4 fruit fly cellular contexts compared by ENCODE assay signal in the genomic region with DNA sequence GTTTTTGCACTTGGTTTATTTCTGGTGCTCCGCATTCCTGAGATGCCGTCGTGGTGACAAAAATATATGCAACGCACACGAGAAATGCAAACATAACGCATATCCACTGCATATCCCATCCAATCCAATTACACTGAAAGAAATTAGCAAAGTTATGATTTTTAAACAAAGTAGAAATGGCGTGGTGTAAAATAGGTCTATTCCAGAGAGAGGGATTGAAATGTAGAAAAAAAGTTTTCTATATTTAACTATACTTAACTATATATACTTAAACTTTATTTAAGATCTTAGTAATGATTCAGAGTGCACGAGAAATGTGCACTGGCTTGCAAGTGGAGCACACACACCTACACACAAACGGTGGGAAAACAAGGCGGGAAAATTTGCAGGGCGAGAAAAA.
A peak's percentile ranks its signal among the peaks of the same experiment; 100 is the strongest.
TF ChIP-seq lines count a peak whose summit lies in the region.

No protein-coding gene starts in this region.

- no peak for TF ChIP-seq CTCF in whole organism, embryonic (GFP tag; optimal IDR thresholded peaks at IDR 0.05; lab: Kevin White, UChicago)

TF ChIP-seq in whole organism, adult, 20 proteins besides CTCF, POLR2A, EP300 and RAD21:
- TF ChIP-seq tj (GFP tag; optimal IDR thresholded peaks at IDR 0.05; lab: Kevin White, UChicago) (no peak), bab1 (GFP tag; optimal IDR thresholded peaks at IDR 0.05; lab: Kevin White, UChicago) (peak; percentile 30), kay (GFP tag; lab: Kevin White, UChicago; ENCODE audit: borderline replicate concordance) (peak; percentile 6), Mnt (GFP tag; optimal IDR thresholded peaks at IDR 0.05; lab: Kevin White, UChicago) (no peak), CG5204 (GFP tag; optimal IDR thresholded peaks at IDR 0.05; lab: Kevin White, UChicago) (no peak), Crg-1 (GFP tag; optimal IDR thresholded peaks at IDR 0.05; lab: Kevin White, UChicago) (no peak), CG1620 (GFP tag; optimal IDR thresholded peaks at IDR 0.05; lab: Kevin White, UChicago) (no peak)

TF ChIP-seq in whole organism, embryonic, 481 proteins besides CTCF, POLR2A, EP300 and RAD21 (continues in another document):
- TF ChIP-seq Meics (GFP tag; optimal IDR thresholded peaks at IDR 0.05; lab: Kevin White, UChicago), result no peak
- TF ChIP-seq CG17359 (tag; optimal IDR thresholded peaks at IDR 0.05; lab: Kevin White, UChicago), result peak; percentile 3
- TF ChIP-seq CG10979 (tag; optimal IDR thresholded peaks at IDR 0.05; lab: Kevin White, UChicago), result peak; percentile 8
- TF ChIP-seq gcm2 (GFP tag; optimal IDR thresholded peaks at IDR 0.05; lab: Kevin White, UChicago), result no peak
- TF ChIP-seq ash1 (GFP tag; optimal IDR thresholded peaks at IDR 0.05; lab: Kevin White, UChicago), result no peak
- TF ChIP-seq bsh (GFP tag; optimal IDR thresholded peaks at IDR 0.05; lab: Kevin White, UChicago), result peak in 1 of 2 experiments; percentile 20
- no peak for TF ChIP-seq pita (GFP tag; optimal IDR thresholded peaks at IDR 0.05; lab: Kevin White, UChicago)
- TF ChIP-seq CG7963 (GFP tag; IDR thresholded peaks at IDR 0.05; lab: Robert Waterston, UW; ENCODE audit: partially characterized antibody), result no peak
- TF ChIP-seq nerfin-2 (GFP tag; IDR thresholded peaks at IDR 0.05; lab: Robert Waterston, UW; ENCODE audit: partially characterized antibody), result no peak
- TF ChIP-seq Bdp1 (GFP tag; optimal IDR thresholded peaks at IDR 0.05; lab: Kevin White, UChicago), result no peak
- TF ChIP-seq Fer1 (GFP tag; optimal IDR thresholded peaks at IDR 0.05; lab: Kevin White, UChicago), result no peak
- TF ChIP-seq nau (GFP tag; optimal IDR thresholded peaks at IDR 0.05; lab: Kevin White, UChicago), result no peak
- no peak for TF ChIP-seq dysf (GFP tag; IDR thresholded peaks at IDR 0.05; lab: Robert Waterston, UW)
- no peak for TF ChIP-seq CG2875 (GFP tag; optimal IDR thresholded peaks at IDR 0.05; lab: Kevin White, UChicago)
- no peak for TF ChIP-seq Hand (GFP tag; optimal IDR thresholded peaks at IDR 0.05; lab: Kevin White, UChicago)
- no peak for TF ChIP-seq bigmax (GFP tag; optimal IDR thresholded peaks at IDR 0.05; lab: Kevin White, UChicago)
- no peak for TF ChIP-seq CG32532 (GFP tag; IDR thresholded peaks at IDR 0.05; lab: Robert Waterston, UW)
- TF ChIP-seq CG2712 (tag; optimal IDR thresholded peaks at IDR 0.05; lab: Kevin White, UChicago), result peak; percentile 24
- no peak for TF ChIP-seq CG12744 (GFP tag; optimal IDR thresholded peaks at IDR 0.05; lab: Kevin White, UChicago)
- no peak for TF ChIP-seq Chrac-16 (GFP tag; optimal IDR thresholded peaks at IDR 0.05; lab: Kevin White, UChicago)
- TF ChIP-seq Atf-2 (GFP tag; optimal IDR thresholded peaks at IDR 0.05; lab: Kevin White, UChicago), result no peak
- TF ChIP-seq slp2 (GFP tag; optimal IDR thresholded peaks at IDR 0.05; lab: Kevin White, UChicago), result no peak
- TF ChIP-seq CG8089 (GFP tag; optimal IDR thresholded peaks at IDR 0.05; lab: Kevin White, UChicago), result no peak
- no peak for TF ChIP-seq Med (GFP tag; lab: Kevin White, UChicago)
- no peak for TF ChIP-seq tna (GFP tag; IDR thresholded peaks at IDR 0.05; lab: Robert Waterston, UW; ENCODE audit: partially characterized antibody)
- no peak for TF ChIP-seq CG10565 (GFP tag; optimal IDR thresholded peaks at IDR 0.05; lab: Kevin White, UChicago)
- TF ChIP-seq vnd (GFP tag; IDR thresholded peaks at IDR 0.05; lab: Robert Waterston, UW; ENCODE audit: partially characterized antibody), result no peak

TF ChIP-seq in whole organism, prepupa, 60 proteins besides CTCF, POLR2A, EP300 and RAD21 (continues in another document):
- TF ChIP-seq CG3919 (GFP tag; optimal IDR thresholded peaks at IDR 0.05; lab: Kevin White, UChicago) (peak; percentile 10), achi (GFP tag; optimal IDR thresholded peaks at IDR 0.05; lab: Kevin White, UChicago) (peak; percentile 43), Gug (GFP tag; IDR thresholded peaks at IDR 0.05; lab: Robert Waterston, UW) (no peak), Eip78C (GFP tag; lab: Kevin White, UChicago) (peak; percentile 80), Hr39 (GFP tag; optimal IDR thresholded peaks at IDR 0.05; lab: Kevin White, UChicago) (no peak), dsx (GFP tag; optimal IDR thresholded peaks at IDR 0.05; lab: Kevin White, UChicago; ENCODE audit: poor library complexity, severe bottlenecking) (no peak), Ets96B (tag; optimal IDR thresholded peaks at IDR 0.05; lab: Kevin White, UChicago) (peak; percentile 37), CG34406 (GFP tag; optimal IDR thresholded peaks at IDR 0.05; lab: Kevin White, UChicago) (no peak), CG11902 (GFP tag; optimal IDR thresholded peaks at IDR 0.05; lab: Kevin White, UChicago) (no peak), spab (GFP tag; optimal IDR thresholded peaks at IDR 0.05; lab: Kevin White, UChicago) (no peak), OdsH (GFP tag; optimal IDR thresholded peaks at IDR 0.05; lab: Kevin White, UChicago) (peak; percentile 26), CG6808 (GFP tag; optimal IDR thresholded peaks at IDR 0.05; lab: Kevin White, UChicago) (peak; percentile 1), CG31627 (GFP tag; optimal IDR thresholded peaks at IDR 0.05; lab: Kevin White, UChicago) (no peak), fd59A (GFP tag; optimal IDR thresholded peaks at IDR 0.05; lab: Kevin White, UChicago) (no peak), topi (GFP tag; optimal IDR thresholded peaks at IDR 0.05; lab: Kevin White, UChicago) (no peak), Ets21C (GFP tag; optimal IDR thresholded peaks at IDR 0.05; lab: Kevin White, UChicago) (no peak), CG32006 (GFP tag; optimal IDR thresholded peaks at IDR 0.05; lab: Kevin White, UChicago) (peak; percentile 72), CG6792 (GFP tag; optimal IDR thresholded peaks at IDR 0.05; lab: Kevin White, UChicago) (no peak), CG6276 (GFP tag; optimal IDR thresholded peaks at IDR 0.05; lab: Kevin White, UChicago) (peak; percentile 58), CG11762 (GFP tag; optimal IDR thresholded peaks at IDR 0.05; lab: Kevin White, UChicago; ENCODE audit: insufficient read depth) (no peak), Sox15 (GFP tag; optimal IDR thresholded peaks at IDR 0.05; lab: Kevin White, UChicago) (no peak), pdm3 (GFP tag; optimal IDR thresholded peaks at IDR 0.05; lab: Kevin White, UChicago) (peak; percentile 8), CG7368 (GFP tag; optimal IDR thresholded peaks at IDR 0.05; lab: Kevin White, UChicago) (no peak), svp (GFP tag; lab: Kevin White, UChicago) (no peak), CG10631 (GFP tag; optimal IDR thresholded peaks at IDR 0.05; lab: Kevin White, UChicago) (peak; percentile 22), CG3032 (tag; optimal IDR thresholded peaks at IDR 0.05; lab: Kevin White, UChicago) (no peak), CG8119 (GFP tag; IDR thresholded peaks at IDR 0.05; lab: Robert Waterston, UW) (no peak), CG8632 (GFP tag; optimal IDR thresholded peaks at IDR 0.05; lab: Kevin White, UChicago) (no peak), CG1621 (tag; optimal IDR thresholded peaks at IDR 0.05; lab: Kevin White, UChicago) (no peak), CG6163 (GFP tag; IDR thresholded peaks at IDR 0.05; lab: Robert Waterston, UW) (no peak)

TF ChIP-seq in whole organism, pupa, 21 proteins besides CTCF, POLR2A, EP300 and RAD21:
- TF ChIP-seq Pif1A (GFP tag; optimal IDR thresholded peaks at IDR 0.05; lab: Kevin White, UChicago), result peak; percentile 31
- peak; percentile 0 for TF ChIP-seq CG9948 (tag; optimal IDR thresholded peaks at IDR 0.05; lab: Kevin White, UChicago)
- TF ChIP-seq CG17806 (tag; optimal IDR thresholded peaks at IDR 0.05; lab: Kevin White, UChicago), result peak; percentile 23
- TF ChIP-seq CG14655 (GFP tag; optimal IDR thresholded peaks at IDR 0.05; lab: Kevin White, UChicago), result peak; percentile 67
- peak; percentile 57 for TF ChIP-seq CG8301 (tag; optimal IDR thresholded peaks at IDR 0.05; lab: Kevin White, UChicago)
- peak; percentile 34 for TF ChIP-seq CG8159 (tag; optimal IDR thresholded peaks at IDR 0.05; lab: Kevin White, UChicago)
- peak; percentile 15 for TF ChIP-seq CG34367 (tag; optimal IDR thresholded peaks at IDR 0.05; lab: Kevin White, UChicago)
- no peak for TF ChIP-seq CG32121 (GFP tag; IDR thresholded peaks at IDR 0.05; lab: Robert Waterston, UW)
- TF ChIP-seq fd96Ca (GFP tag; IDR thresholded peaks at IDR 0.05; lab: Robert Waterston, UW), result no peak
- no peak for TF ChIP-seq CG15710 (tag; optimal IDR thresholded peaks at IDR 0.05; lab: Kevin White, UChicago)
- TF ChIP-seq Pif1B (GFP tag; optimal IDR thresholded peaks at IDR 0.05; lab: Kevin White, UChicago), result peak; percentile 17
